Fruit fly (Drosophila melanogaster): ENCODE measurements around the gene omd.

The omd gene

dm6 chr3R:13686371-13687211, at the start of gene omd:
Gene omd, minus strand, starts transcription at chr3R:13687210.
- peak; percentile 63 for TF ChIP-seq noc (tag; optimal IDR thresholded peaks at IDR 0.05)

dm6 chr3R:13735304-13735898, 48.4 kb upstream of the omd start:
- no peak for TF ChIP-seq noc (tag; optimal IDR thresholded peaks at IDR 0.05)

DNA sequence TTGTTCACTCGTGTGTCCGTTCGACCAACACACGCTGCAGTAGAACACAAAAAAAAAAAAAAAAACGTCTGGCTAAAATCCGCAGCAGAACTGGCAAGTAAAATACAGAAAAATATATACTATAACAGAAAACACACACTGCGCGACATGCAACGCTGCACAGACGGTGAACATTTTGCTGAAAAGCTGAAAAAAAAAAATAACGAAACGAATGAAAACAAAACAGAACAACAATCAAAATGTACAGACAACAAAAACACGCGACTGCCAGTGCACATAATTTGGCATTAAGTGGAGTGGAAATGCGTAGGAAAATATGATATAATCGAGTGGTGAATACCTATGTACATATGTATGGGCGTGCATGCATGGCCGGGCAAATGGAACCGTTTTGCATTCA, 43.0 kb upstream of the omd start:
- TF ChIP-seq noc (tag; optimal IDR thresholded peaks at IDR 0.05) = no peak

DNA sequence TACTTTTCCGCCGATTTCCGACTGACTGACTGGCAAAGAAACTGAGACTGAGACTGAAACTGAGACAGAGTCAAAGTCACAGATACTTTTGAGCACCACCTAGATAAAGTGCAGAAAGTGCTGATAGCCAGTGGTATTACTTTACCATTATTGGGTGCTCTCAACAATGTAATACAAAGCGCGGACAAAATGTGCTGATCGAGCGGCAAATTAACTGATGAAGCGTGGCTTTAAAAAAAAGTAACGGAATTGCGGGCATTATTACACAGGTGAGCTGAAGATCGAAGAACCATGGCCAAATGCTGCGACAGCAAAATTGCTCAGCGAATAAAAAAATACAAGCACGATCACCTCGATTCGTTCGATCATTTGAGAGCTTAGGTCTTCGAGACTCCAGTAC, 41.9 kb upstream of the omd start:
- TF ChIP-seq noc (tag; optimal IDR thresholded peaks at IDR 0.05) = no peak

DNA sequence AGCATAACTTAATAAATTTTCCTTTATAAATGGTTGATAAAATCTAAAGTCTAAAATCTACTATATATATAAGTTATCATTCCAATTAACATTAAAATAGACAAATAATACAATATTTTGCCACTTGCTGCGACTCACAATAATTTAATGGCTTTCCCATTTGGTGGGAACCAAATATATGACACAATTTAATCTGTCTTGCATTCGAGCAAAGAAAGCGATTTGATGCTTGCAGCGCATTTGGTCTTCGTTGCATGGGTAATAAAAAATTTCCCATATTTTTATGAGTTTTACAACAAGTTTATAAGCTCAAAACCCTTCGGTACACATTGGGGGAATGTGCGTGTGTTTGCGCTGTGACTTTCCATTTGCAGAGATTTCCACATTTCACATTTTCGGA, 39.8 kb upstream of the omd start:
- no peak for TF ChIP-seq noc (tag; optimal IDR thresholded peaks at IDR 0.05)

DNA sequence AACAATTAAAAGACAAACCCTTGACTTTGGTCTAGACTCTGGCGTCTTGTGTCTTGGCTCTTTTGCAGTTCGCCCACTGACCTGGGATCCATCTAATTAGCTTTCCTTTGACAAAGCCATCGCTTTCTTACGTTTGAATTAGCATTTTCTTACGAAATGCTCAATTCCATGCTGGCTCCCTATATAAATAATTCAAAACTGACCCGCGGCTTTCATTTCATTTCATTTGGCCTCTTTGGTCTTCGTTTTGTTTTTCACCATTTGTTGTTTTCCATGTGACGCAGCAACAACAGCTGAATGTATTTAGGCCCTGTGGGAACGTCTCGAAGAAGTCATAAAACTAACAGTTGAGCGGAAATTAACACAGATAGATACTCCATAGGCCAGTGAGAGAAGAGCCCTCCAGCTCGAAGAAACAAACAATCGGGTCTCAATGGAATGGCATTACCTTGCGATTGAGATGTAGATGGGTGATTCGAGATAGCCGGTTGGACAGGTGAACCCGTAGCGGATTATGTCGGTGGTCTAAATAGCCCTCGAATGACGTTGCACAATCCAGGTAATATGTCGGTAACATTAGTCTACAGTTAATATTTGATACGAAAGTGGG, 37.1 kb upstream of the omd start:
- TF ChIP-seq noc (tag; optimal IDR thresholded peaks at IDR 0.05) = no peak

DNA sequence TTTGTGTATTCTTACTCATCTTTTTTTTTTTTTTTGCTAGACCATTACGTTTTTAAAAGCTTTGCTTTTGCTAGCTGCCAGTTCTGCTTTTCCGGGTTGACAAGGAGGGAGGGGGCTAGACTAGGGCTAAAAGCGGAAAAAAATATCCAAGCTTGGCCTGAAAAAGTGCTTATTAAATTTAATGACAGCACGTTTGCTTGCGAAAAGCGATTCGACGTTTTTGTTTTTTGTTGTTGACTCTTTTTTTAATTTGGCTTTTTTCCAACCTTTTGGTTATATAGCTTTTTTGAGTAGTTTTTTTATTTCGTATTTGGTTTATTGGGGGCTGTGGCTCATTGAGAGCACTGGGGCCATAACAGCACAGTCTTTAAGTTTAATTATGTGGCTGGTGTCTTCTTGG, 35.4 kb upstream of the omd start:
- no peak for TF ChIP-seq noc (tag; optimal IDR thresholded peaks at IDR 0.05)

- TF ChIP-seq noc (tag; optimal IDR thresholded peaks at IDR 0.05) = no peak
These were observed 35.0 kb upstream of the omd start for dm6 chr3R:13721998-13722397.

dm6 chr3R:13720798-13721197, 33.8 kb upstream of the omd start:
- TF ChIP-seq noc (tag; optimal IDR thresholded peaks at IDR 0.05) = no peak

dm6 chr3R:13719053-13719452, 32.0 kb upstream of the omd start:
- TF ChIP-seq noc (tag; optimal IDR thresholded peaks at IDR 0.05) = no peak

- no peak for TF ChIP-seq noc (tag; optimal IDR thresholded peaks at IDR 0.05)
These were observed 31.1 kb upstream of the omd start, which contains the start of gene Ubc87F for dm6 chr3R:13718076-13718475. Gene Ubc87F, minus strand, starts transcription at chr3R:13718176.

DNA sequence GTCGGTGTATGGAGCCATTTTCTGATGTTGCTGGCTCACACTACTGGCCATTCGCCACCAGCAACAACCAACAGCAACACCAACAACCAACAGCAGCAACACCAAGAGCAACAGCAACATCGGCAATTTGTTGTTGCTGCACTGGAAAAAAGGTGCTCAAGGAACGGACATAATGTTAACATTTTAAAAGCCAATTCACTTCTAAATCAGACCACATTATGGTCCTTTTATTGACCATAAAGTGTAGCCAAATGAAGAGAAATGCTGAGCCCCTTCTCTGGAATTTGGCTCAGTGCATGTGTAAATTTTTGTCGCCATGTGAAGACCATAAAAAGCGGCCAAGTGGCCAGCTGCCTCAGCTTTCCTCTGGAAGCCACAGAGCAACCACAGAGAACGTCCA, 29.8 kb upstream of the omd start:
- no peak for TF ChIP-seq noc (tag; optimal IDR thresholded peaks at IDR 0.05)

DNA sequence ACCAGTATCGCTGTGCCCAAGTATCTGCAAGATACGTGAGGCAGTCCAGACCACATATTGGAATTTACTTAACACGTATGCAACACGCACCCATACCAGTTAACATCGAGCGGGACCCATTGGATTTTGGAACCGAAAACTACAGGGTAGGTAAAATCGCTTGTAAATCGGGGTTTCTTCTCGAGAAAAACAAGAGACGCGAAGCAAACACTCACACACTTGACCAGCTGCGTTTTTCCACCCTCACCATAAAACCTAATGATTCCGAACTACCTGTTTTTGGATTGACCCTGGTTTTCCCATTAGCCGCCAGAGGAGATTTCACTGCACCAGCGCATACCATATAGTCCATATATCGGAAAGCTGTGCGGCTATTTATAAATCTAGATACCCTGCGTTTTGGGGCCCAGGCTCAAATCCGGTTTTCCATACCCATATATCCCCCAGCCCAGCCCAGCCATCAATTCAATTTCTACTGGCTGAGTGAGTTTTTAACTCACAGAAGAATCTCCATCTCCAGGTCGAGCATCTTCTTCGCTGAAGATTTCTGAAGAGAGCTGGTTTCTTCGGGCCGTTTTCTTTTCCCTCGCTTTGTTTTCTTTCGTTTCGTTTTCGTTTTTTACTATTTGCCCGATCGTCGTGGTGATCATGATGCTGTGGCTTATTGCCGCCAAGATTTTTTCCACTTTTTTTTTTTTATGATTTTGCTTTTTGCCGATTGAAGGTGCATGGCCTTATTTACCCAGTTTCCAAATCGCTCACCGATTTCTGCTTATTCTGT, 28.9 kb upstream of the omd start:
- no peak for TF ChIP-seq noc (tag; optimal IDR thresholded peaks at IDR 0.05)

- peak; percentile 29 for TF ChIP-seq noc (tag; optimal IDR thresholded peaks at IDR 0.05)
These were observed 28.1 kb upstream of the omd start, which contains the start of gene kmr for dm6 chr3R:13715012-13715673. Gene kmr, plus strand, starts transcription at chr3R:13715207.

dm6 chr3R:13713984-13714532, 27.0 kb upstream of the omd start:
- TF ChIP-seq noc (tag; optimal IDR thresholded peaks at IDR 0.05) = no peak
